Fruit fly (Drosophila melanogaster) whole organism, prepupa: ENCODE data around the gene CG13043.

ENCODE experiments used
- CG10631 ChIP-seq: fragments of 200-800 bp; sonication (Bioruptor generic); optimal IDR thresholded peaks from 2 replicates; lab custom pipeline; 2016; ENCODE audit warnings: missing biosample characterization, missing genetic modification characterization
- CG10669 ChIP-seq: fragments of 200-800 bp; sonication (Bioruptor generic); optimal IDR thresholded peaks from 3 replicates; lab custom pipeline; 2018; ENCODE audit warnings: missing biosample characterization, mild to moderate bottlenecking, missing genetic modification characterization, moderate library complexity
- CG11294 ChIP-seq: fragments of 200-800 bp; sonication (Bioruptor generic); IDR thresholded peaks from 2 replicates; pipeline ENCODE4 v1.3.6; 2022; ENCODE audit warnings: missing biosample characterization, missing genetic modification characterization
- CG11902 ChIP-seq: fragments of 200-800 bp; sonication (Bioruptor generic); optimal IDR thresholded peaks from 3 replicates; lab custom pipeline; 2016; ENCODE audit warnings: missing biosample characterization, missing genetic modification characterization
- CG1621 ChIP-seq: fragments of 200-800 bp; sonication (Bioruptor generic); optimal IDR thresholded peaks from 3 replicates; lab custom pipeline; 2018; ENCODE audit warnings: missing biosample characterization, mild to moderate bottlenecking, missing genetic modification characterization
- CG16779 ChIP-seq: fragments of 200-800 bp; sonication (Bioruptor generic); optimal IDR thresholded peaks from 3 replicates; lab custom pipeline; 2017; ENCODE audit warnings: missing biosample characterization, mild to moderate bottlenecking, missing genetic modification characterization
- CG3032 ChIP-seq: fragments of 200-800 bp; optimal IDR thresholded peaks from 2 replicates; lab custom pipeline; 2019; ENCODE audit warnings: missing biosample characterization, mild to moderate bottlenecking, missing genetic modification characterization, moderate library complexity
- CG31627 ChIP-seq: fragments of 200-800 bp; sonication (Bioruptor generic); optimal IDR thresholded peaks from 3 replicates; lab custom pipeline; 2016; ENCODE audit warnings: missing biosample characterization, missing genetic modification characterization
- CG34406 ChIP-seq: fragments of 200-800 bp; sonication (Bioruptor generic); optimal IDR thresholded peaks from 3 replicates; lab custom pipeline; 2016; ENCODE audit warnings: missing biosample characterization, missing genetic modification characterization
- CG3919 ChIP-seq: fragments of 200-800 bp; sonication (Bioruptor generic); optimal IDR thresholded peaks from 3 replicates; lab custom pipeline; 2016; ENCODE audit warnings: missing biosample characterization, missing genetic modification characterization
- CG6163 ChIP-seq: fragments of 200-800 bp; sonication (Bioruptor generic); IDR thresholded peaks from 3 replicates; pipeline ENCODE4 v1.3.6; 2022; ENCODE audit warnings: missing biosample characterization, missing genetic modification characterization
- CG6808 ChIP-seq: fragments of 200-800 bp; sonication (Bioruptor generic); optimal IDR thresholded peaks from 3 replicates; lab custom pipeline; 2017; ENCODE audit warnings: missing biosample characterization, missing genetic modification characterization, mild to moderate bottlenecking, moderate library complexity, missing genetic modification reagents
- CG8119 ChIP-seq: fragments of 200-800 bp; sonication (Bioruptor generic); IDR thresholded peaks from 3 replicates; pipeline ENCODE4 v1.3.6; 2022; ENCODE audit warnings: missing biosample characterization, missing genetic modification characterization
- CG8632 ChIP-seq: fragments of 200-800 bp; sonication (Bioruptor generic); optimal IDR thresholded peaks from 3 replicates; lab custom pipeline; 2016; ENCODE audit warnings: missing biosample characterization, missing genetic modification characterization
- CG9139 ChIP-seq: fragments of 200-800 bp; sonication (Bioruptor generic); optimal IDR thresholded peaks from 3 replicates; lab custom pipeline; 2017; ENCODE audit warnings: missing biosample characterization, mild to moderate bottlenecking, missing genetic modification characterization
- Eip75B ChIP-seq: fragments of 200-800 bp; sonication (Bioruptor generic); optimal IDR thresholded peaks from 3 replicates; lab custom pipeline; 2016; ENCODE audit warnings: missing biosample characterization, missing genetic modification characterization
- Eip78C ChIP-seq: fragments of 200-800 bp; sonication (Bioruptor generic); peaks from one replicate; lab custom pipeline; 2016; ENCODE audit warnings: missing biosample characterization, missing genetic modification characterization
- Eip93F ChIP-seq: fragments of 200-800 bp; sonication (Bioruptor generic); optimal IDR thresholded peaks from 2 replicates; lab custom pipeline; 2016; ENCODE audit warnings: missing biosample characterization, mild to moderate bottlenecking, missing genetic modification characterization
- Ets96B ChIP-seq: fragments of 200-800 bp; optimal IDR thresholded peaks from 2 replicates; lab custom pipeline; 2019; ENCODE audit warnings: missing biosample characterization, mild to moderate bottlenecking, missing genetic modification characterization, moderate library complexity
- Hr39 ChIP-seq: fragments of 200-800 bp; sonication (Bioruptor generic); optimal IDR thresholded peaks from 2 replicates; lab custom pipeline; 2016; ENCODE audit warnings: missing biosample characterization, missing genetic modification characterization
- Hr4 ChIP-seq: fragments of 200-800 bp; sonication (Bioruptor generic); optimal IDR thresholded peaks from 3 replicates; lab custom pipeline; 2016; ENCODE audit warnings: missing biosample characterization, missing genetic modification characterization
- Met ChIP-seq: fragments of 200-800 bp; sonication (Bioruptor generic); optimal IDR thresholded peaks from 3 replicates; lab custom pipeline; 2016; ENCODE audit warnings: missing biosample characterization, missing genetic modification characterization
- OdsH ChIP-seq: fragments of 200-800 bp; sonication (Bioruptor generic); optimal IDR thresholded peaks from 3 replicates; lab custom pipeline; 2016; ENCODE audit warnings: missing biosample characterization, missing genetic modification characterization
- Sox102F ChIP-seq: fragments of 200-800 bp; sonication (Bioruptor generic); optimal IDR thresholded peaks from 2 replicates; lab custom pipeline; 2016; ENCODE audit warnings: missing biosample characterization, mild to moderate bottlenecking, missing genetic modification characterization
- Sox15 ChIP-seq: fragments of 200-800 bp; sonication (Bioruptor generic); optimal IDR thresholded peaks from 3 replicates; lab custom pipeline; 2016; ENCODE audit warnings: missing biosample characterization, missing genetic modification characterization
- achi ChIP-seq: fragments of 200-800 bp; sonication (Bioruptor generic); optimal IDR thresholded peaks from 3 replicates; lab custom pipeline; 2016; ENCODE audit warnings: missing biosample characterization, missing genetic modification characterization
- acj6 ChIP-seq: fragments of 200-800 bp; sonication (Bioruptor generic); optimal IDR thresholded peaks from 3 replicates; lab custom pipeline; 2016; ENCODE audit warnings: missing biosample characterization, missing genetic modification characterization
- dsx ChIP-seq: fragments of 200-800 bp; optimal IDR thresholded peaks from 3 replicates; lab custom pipeline; 2019; ENCODE audit warnings: missing biosample characterization, mild to moderate bottlenecking, missing genetic modification characterization, moderate library complexity; ENCODE audit not compliant: poor library complexity, severe bottlenecking
- eg ChIP-seq: fragments of 200-800 bp; sonication (Bioruptor generic); IDR thresholded peaks from 3 replicates; pipeline ENCODE4 v1.3.6; 2022; ENCODE audit warnings: missing biosample characterization, missing genetic modification characterization
- esn ChIP-seq: fragments of 200-800 bp; sonication (Bioruptor generic); optimal IDR thresholded peaks from 2 replicates; lab custom pipeline; 2016; ENCODE audit warnings: missing biosample characterization, mild to moderate bottlenecking, missing genetic modification characterization, moderate library complexity
- fd59A ChIP-seq: fragments of 200-800 bp; sonication (Bioruptor generic); optimal IDR thresholded peaks from 2 replicates; lab custom pipeline; 2017; ENCODE audit warnings: missing biosample characterization, mild to moderate bottlenecking, missing genetic modification characterization, missing genetic modification reagents
- fd85E ChIP-seq: fragments of 200-800 bp; sonication (Bioruptor generic); optimal IDR thresholded peaks from 3 replicates; lab custom pipeline; 2016; ENCODE audit warnings: missing biosample characterization, missing genetic modification characterization
- fkh ChIP-seq: fragments of 200-800 bp; sonication (Bioruptor generic); optimal IDR thresholded peaks from 3 replicates; lab custom pipeline; 2017; ENCODE audit warnings: missing biosample characterization, mild to moderate bottlenecking, missing genetic modification characterization, moderate library complexity
- lz ChIP-seq: fragments of 200-800 bp; sonication (Bioruptor generic); optimal IDR thresholded peaks from 3 replicates; lab custom pipeline; 2016; ENCODE audit warnings: missing biosample characterization, missing genetic modification characterization
- pdm3 ChIP-seq: fragments of 200-800 bp; sonication (Bioruptor generic); optimal IDR thresholded peaks from 3 replicates; lab custom pipeline; 2016; ENCODE audit warnings: missing biosample characterization, missing genetic modification characterization
- salr ChIP-seq, 2 experiments: fragments of 200-800 bp; sonication (Bioruptor generic); optimal IDR thresholded peaks; 3 replicates each; lab custom pipeline; 2016 to 2018; ENCODE audit warnings: missing biosample characterization in 2 of 2, missing genetic modification characterization in 2 of 2, mild to moderate bottlenecking in 1 of 2
- spab ChIP-seq: fragments of 200-800 bp; sonication (Bioruptor generic); optimal IDR thresholded peaks from 2 replicates; lab custom pipeline; 2017; ENCODE audit warnings: missing biosample characterization, mild to moderate bottlenecking, missing genetic modification characterization, missing genetic modification reagents
- ss ChIP-seq, 2 experiments: fragments of 200-800 bp; sonication (Bioruptor generic); optimal IDR thresholded peaks; 2 replicates in 1 of 2; 3 replicates in 1 of 2; lab custom pipeline; 2017 to 2018; ENCODE audit warnings: mild to moderate bottlenecking in 2 of 2, missing biosample characterization in 2 of 2, missing genetic modification characterization in 2 of 2, moderate library complexity in 1 of 2
- svp ChIP-seq: fragments of 200-800 bp; sonication (Bioruptor generic); peaks from one replicate; lab custom pipeline; 2016; ENCODE audit warnings: missing biosample characterization, missing genetic modification characterization
- topi ChIP-seq: fragments of 200-800 bp; sonication (Bioruptor generic); optimal IDR thresholded peaks from 3 replicates; lab custom pipeline; 2016; ENCODE audit warnings: missing biosample characterization, missing genetic modification characterization
- vri ChIP-seq: fragments of 200-800 bp; sonication (Bioruptor generic); optimal IDR thresholded peaks from 3 replicates; lab custom pipeline; 2016; ENCODE audit warnings: missing biosample characterization, mild to moderate bottlenecking, missing genetic modification characterization

Gene CG13043

dm6 chr3L:16263043-16263442, 42.6 kb downstream of the CG13043 start, which contains the start of gene CG13070:
Gene CG13070 (plus strand): TSS chr3L:16263343.
- TF ChIP-seq salr (GFP tag; optimal IDR thresholded peaks at IDR 0.05; lab: Kevin White, UChicago) (no peak), ss (GFP tag; optimal IDR thresholded peaks at IDR 0.05; lab: Kevin White, UChicago) (no peak)

dm6 chr3L:16262440-16262839, 43.2 kb downstream of the CG13043 start, which contains the start of gene CG13071:
Gene CG13071 (plus strand): TSS chr3L:16262740.
- TF ChIP-seq CG3032 (tag; lab: Kevin White, UChicago) (no peak), eg (GFP tag; lab: Robert Waterston, UW) (no peak), Met (GFP tag; lab: Kevin White, UChicago) (no peak)

- TF ChIP-seq Eip78C (no peak), CG6163 (no peak), Hr39 (no peak), CG31627 (GFP tag; lab: Kevin White, UChicago) (no peak), CG10669 (no peak), acj6 (no peak), fd59A (GFP tag; lab: Kevin White, UChicago) (no peak), CG10631 (GFP tag; lab: Kevin White, UChicago) (no peak), salr (GFP tag; optimal IDR thresholded peaks at IDR 0.05; lab: Kevin White, UChicago) (no peak), CG16779 (tag; lab: Kevin White, UChicago) (no peak), esn (GFP tag; lab: Kevin White, UChicago) (no peak), CG3919 (GFP tag; lab: Kevin White, UChicago) (no peak), fkh (GFP tag; lab: Kevin White, UChicago) (no peak)
Observed at dm6 chr3L:16261505-16261904, 44.2 kb downstream of the CG13043 start, which contains the start of gene CG34247. Gene CG34247 (minus strand): TSS chr3L:16261605.

- no peak for TF ChIP-seq esn (GFP tag; lab: Kevin White, UChicago)
- peak; percentile 67 for TF ChIP-seq CG10669
- peak; percentile 23 for TF ChIP-seq acj6
- no peak for TF ChIP-seq Sox102F (GFP tag; lab: Kevin White, UChicago)
- no peak for TF ChIP-seq CG11294 (GFP tag; lab: Robert Waterston, UW)
- TF ChIP-seq achi, result peak; percentile 20
- peak; percentile 28; the same call in 1 of the 3 replicates for TF ChIP-seq CG8119 (GFP tag; lab: Robert Waterston, UW)
- TF ChIP-seq fd85E, result no peak
- TF ChIP-seq topi (GFP tag; lab: Kevin White, UChicago), result no peak
- peak; percentile 50 to 73 for TF ChIP-seq ss (GFP tag; optimal IDR thresholded peaks at IDR 0.05; lab: Kevin White, UChicago)
- no peak for TF ChIP-seq Sox15 (GFP tag; lab: Kevin White, UChicago)
- TF ChIP-seq Eip93F (GFP tag; lab: Kevin White, UChicago), result no peak
- peak; percentile 8 for TF ChIP-seq OdsH (GFP tag; lab: Kevin White, UChicago)
- TF ChIP-seq CG10631 (GFP tag; lab: Kevin White, UChicago), result peak; percentile 64
- peak; percentile 74 for TF ChIP-seq CG3032 (tag; lab: Kevin White, UChicago)
- TF ChIP-seq CG34406 (GFP tag; lab: Kevin White, UChicago), result no peak
- peak; percentile 85 for TF ChIP-seq dsx (GFP tag; lab: Kevin White, UChicago)
- no peak for TF ChIP-seq eg (GFP tag; lab: Robert Waterston, UW)
- TF ChIP-seq lz (GFP tag; lab: Kevin White, UChicago), result no peak
- TF ChIP-seq fd59A (GFP tag; lab: Kevin White, UChicago), result peak; percentile 62
- no peak for TF ChIP-seq svp (GFP tag; lab: Kevin White, UChicago)
- TF ChIP-seq CG16779 (tag; lab: Kevin White, UChicago), result peak; percentile 10
- TF ChIP-seq CG8632 (GFP tag; lab: Kevin White, UChicago), result no peak
- peak; percentile 82 for TF ChIP-seq Ets96B (tag; lab: Kevin White, UChicago)
- TF ChIP-seq CG31627 (GFP tag; lab: Kevin White, UChicago), result no peak
- TF ChIP-seq CG1621 (tag; lab: Kevin White, UChicago), result no peak
- peak; percentile 31; the same call in 1 of the 3 replicates for TF ChIP-seq CG6163
- no peak for TF ChIP-seq vri (GFP tag; lab: Kevin White, UChicago)
- TF ChIP-seq spab, result peak; percentile 71
- no peak for TF ChIP-seq pdm3 (GFP tag; lab: Kevin White, UChicago)
- no peak for TF ChIP-seq Hr4 (GFP tag; lab: Kevin White, UChicago)
- TF ChIP-seq CG3919 (GFP tag; lab: Kevin White, UChicago), result peak; percentile 46
- TF ChIP-seq Eip75B, result peak; percentile 58
- TF ChIP-seq CG6808, result peak; percentile 77
- TF ChIP-seq salr (GFP tag; optimal IDR thresholded peaks at IDR 0.05; lab: Kevin White, UChicago), result peak in 1 of 2 experiments; percentile 25
- TF ChIP-seq CG9139, result peak; percentile 6
- TF ChIP-seq Eip78C, result peak; percentile 89
- no peak for TF ChIP-seq CG11902
Observed at dm6 chr3L:16259552-16259951, 46.1 kb downstream of the CG13043 start, which contains the start of gene CG13053. Gene CG13053 (minus strand): TSS chr3L:16259722.
